Worm (Caenorhabditis elegans): ENCODE measurements around the gene ZK836.3.
A peak's percentile ranks its signal among the peaks of the same experiment; 100 is the strongest.

ZK836.3 gene

ce11 chrV:12192129-12192528 lies 3.6 kb downstream of the ZK836.3 start, which contains the start of gene rnp-1:
Gene rnp-1 (plus strand): TSS chrV:12192273.
- TF ChIP-seq pax-3 (tag; optimal IDR thresholded peaks at IDR 0.05) (peak; percentile 5), unc-30 (tag; optimal IDR thresholded peaks at IDR 0.05) (no peak), Y116A8C.19 (tag; optimal IDR thresholded peaks at IDR 0.05; ENCODE audit: borderline replicate concordance) (no peak), ets-5 (GFP tag; IDR thresholded peaks at IDR 0.05) (no peak), efl-1 (optimal IDR thresholded peaks at IDR 0.05) (no peak), efl-1 (GFP tag; optimal IDR thresholded peaks at IDR 0.05 in 1 of 2) (peak in 1 of 2 experiments; percentile 21), nhr-71 (tag; optimal IDR thresholded peaks at IDR 0.05) (peak; percentile 16)

ce11 chrV:12190943-12191569 lies 4.7 kb downstream of the ZK836.3 start, which contains the start of gene dpy-30:
Gene dpy-30 (plus strand): TSS chrV:12191519.
- TF ChIP-seq ceh-88 (GFP tag; IDR thresholded peaks at IDR 0.05) (no peak), sup-37 (GFP tag; optimal IDR thresholded peaks at IDR 0.05) (no peak), nhr-90 (tag; optimal IDR thresholded peaks at IDR 0.05; ENCODE audit: poor library complexity) (peak; percentile 59), snpc-4 (tag; optimal IDR thresholded peaks at IDR 0.05) (peak; percentile 70), vab-15 (tag; optimal IDR thresholded peaks at IDR 0.05) (no peak), C04F5.9 (tag; optimal IDR thresholded peaks at IDR 0.05) (no peak), snu-23 (GFP tag; optimal IDR thresholded peaks at IDR 0.05) (peak; percentile 79), unc-130 (tag; optimal IDR thresholded peaks at IDR 0.05) (peak; percentile 75), ceh-82 (tag; optimal IDR thresholded peaks at IDR 0.05) (peak; percentile 27 to 54 (median 45)), isw-1 (GFP tag; IDR thresholded peaks at IDR 0.05) (peak; percentile 41), grh-1 (GFP tag; IDR thresholded peaks at IDR 0.05) (no peak), ztf-11 (tag; optimal IDR thresholded peaks at IDR 0.05) (peak in 1 of 2 experiments; percentile 19), efl-3 (GFP tag; optimal IDR thresholded peaks at IDR 0.05) (no peak), fkh-10 (GFP tag; optimal IDR thresholded peaks at IDR 0.05) (no peak), pqm-1 (tag; optimal IDR thresholded peaks at IDR 0.05) (no peak), egl-27 (tag; optimal IDR thresholded peaks at IDR 0.05) (no peak), nhr-76 (tag; optimal IDR thresholded peaks at IDR 0.05) (no peak), mab-9 (GFP tag; IDR thresholded peaks at IDR 0.05) (no peak), aha-1 (tag; optimal IDR thresholded peaks at IDR 0.05) (no peak), nhr-19 (GFP tag; conservative IDR thresholded peaks at IDR 0.05) (peak; percentile 59; the same call in 1 of the 2 replicates), unc-86 (tag; optimal IDR thresholded peaks at IDR 0.05) (peak; percentile 49), F16B12.6 (tag; optimal IDR thresholded peaks at IDR 0.05) (peak; percentile 95), nhr-77 (tag; optimal IDR thresholded peaks at IDR 0.05) (peak; percentile 41), mdl-1 (tag; optimal IDR thresholded peaks at IDR 0.05) (peak in 1 of 2 experiments; percentile 32), tbx-2 (tag; optimal IDR thresholded peaks at IDR 0.05) (peak; percentile 61), nhr-71 (tag; optimal IDR thresholded peaks at IDR 0.05) (peak; percentile 75), lir-3 (tag; optimal IDR thresholded peaks at IDR 0.05; ENCODE audit: poor library complexity) (peak; percentile 29), fos-1 (tag; optimal IDR thresholded peaks at IDR 0.05) (peak; percentile 7), elt-2 (tag; optimal IDR thresholded peaks at IDR 0.05) (peak; percentile 13), C16A3.4 (tag; optimal IDR thresholded peaks at IDR 0.05) (peak; percentile 64), nhr-20 (tag; optimal IDR thresholded peaks at IDR 0.05) (peak; percentile 75), tlp-1 (tag; optimal IDR thresholded peaks at IDR 0.05) (no peak), Y116A8C.19 (tag; optimal IDR thresholded peaks at IDR 0.05; ENCODE audit: borderline replicate concordance) (no peak), ceh-90 (tag; optimal IDR thresholded peaks at IDR 0.05) (no peak), sptf-1 (tag; optimal IDR thresholded peaks at IDR 0.05) (no peak), lsy-2 (tag; optimal IDR thresholded peaks at IDR 0.05) (peak; percentile 94 to 98), nhr-11 (tag; optimal IDR thresholded peaks at IDR 0.05) (no peak), efl-1 (optimal IDR thresholded peaks at IDR 0.05) (peak; percentile 79 to 84), efl-1 (GFP tag; optimal IDR thresholded peaks at IDR 0.05 in 1 of 2) (peak; percentile 80 to 98), aly-2 (tag; optimal IDR thresholded peaks at IDR 0.05) (peak; percentile 3), ztf-4 (tag; optimal IDR thresholded peaks at IDR 0.05) (peak; percentile 4), hpl-2 (GFP tag; optimal IDR thresholded peaks at IDR 0.05) (no peak), lin-39 (tag; optimal IDR thresholded peaks at IDR 0.05) (no peak), zip-4 (GFP tag; optimal IDR thresholded peaks at IDR 0.05) (peak; percentile 26), mef-2 (tag; optimal IDR thresholded peaks at IDR 0.05) (no peak), ceh-8 (GFP tag; optimal IDR thresholded peaks at IDR 0.05) (peak; percentile 31), ceh-63 (GFP tag; optimal IDR thresholded peaks at IDR 0.05) (no peak)

Data from whole organism, L1 larva.